Worm (Caenorhabditis elegans) whole organism, L4/young adult: ENCODE measurements around the gene clec-263.

ENCODE experiments used
- W03F9.2 ChIP-seq: fragments of 150-350 bp; optimal IDR thresholded peaks from 2 replicates; lab custom pipeline; 2014; ENCODE audit warnings: missing biosample characterization, missing genetic modification characterization
- him-1 ChIP-seq: sonication (generic microtip); optimal IDR thresholded peaks from 2 replicates; lab custom pipeline; 2016; ENCODE audit warnings: missing genotype, missing genetic modification reagents, missing genetic modification characterization, missing compliant biosample characterization

DNA sequence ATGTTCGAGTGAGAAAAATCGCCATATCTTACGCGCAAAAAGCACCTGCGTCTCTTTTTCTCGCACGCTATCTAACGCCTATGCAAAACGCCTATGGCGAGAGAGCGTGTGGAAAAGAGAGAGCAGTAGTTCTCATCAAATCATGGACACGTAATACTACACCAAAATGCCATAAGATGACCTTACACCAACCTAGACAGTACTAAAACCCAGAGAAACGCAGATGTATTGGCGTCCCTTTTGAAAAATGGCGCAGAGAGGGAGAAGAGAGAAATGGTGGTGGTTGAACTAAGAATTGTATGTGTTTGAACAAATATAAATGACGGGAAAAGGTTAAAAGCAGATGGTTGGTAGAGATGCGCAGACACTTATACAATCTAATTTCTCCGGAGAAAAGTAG lies 35.4 kb upstream of the clec-263 start, which contains the start of gene Y38H6C.16:
- TF ChIP-seq him-1 (tag; lab: Kevin White, UChicago) = no peak
- no peak for TF ChIP-seq W03F9.2 (tag; lab: Kevin White, UChicago)
